Worm (Caenorhabditis elegans) whole organism, L4 larva: Measurements from ENCODE around the gene ska-3.

Source experiments
- ctbp-1 ChIP-seq: fragments of 200-800 bp; sonication (Bioruptor generic); IDR thresholded peaks from 2 replicates; pipeline ENCODE4 v1.3.6; 2022; ENCODE audit warnings: missing genetic modification reagents, missing genetic modification characterization, missing compliant biosample characterization
- lin-15B ChIP-seq: fragments of 150-350 bp; sonication (generic microtip); optimal IDR thresholded peaks from 3 replicates; lab custom pipeline; 2014; ENCODE audit warnings: missing biosample characterization, missing genetic modification characterization
- nhr-76 ChIP-seq: fragments of 150-350 bp; optimal IDR thresholded peaks from 2 replicates; lab custom pipeline; 2014; ENCODE audit warnings: missing biosample characterization, missing genetic modification characterization
- snpc-4 ChIP-seq: fragments of 150-350 bp; optimal IDR thresholded peaks from 2 replicates; lab custom pipeline; 2014; ENCODE audit warnings: missing biosample characterization, missing genetic modification characterization

- TF ChIP-seq ctbp-1 (GFP tag; lab: Robert Waterston, UW) (no peak), snpc-4 (tag; lab: Kevin White, UChicago) (no peak), nhr-76 (no peak), lin-15B (tag; lab: Kevin White, UChicago) (no peak)
Measured at ce11 chrIII:5665278-5665677, 13.5 kb downstream of the ska-3 start.
